Worm (Caenorhabditis elegans) whole organism, young adult: ENCODE results near the gene ZC155.2.

ENCODE experiments used
- B0035.1 ChIP-seq: sonication (generic microtip); optimal IDR thresholded peaks from 2 replicates; lab custom pipeline; 2016; ENCODE audit warnings: missing genetic modification characterization, mild to moderate bottlenecking, missing compliant biosample characterization, missing genotype, missing genetic modification reagents
- D2030.7 ChIP-seq: fragments of 200-800 bp; sonication (Bioruptor generic); IDR thresholded peaks from 2 replicates; pipeline ENCODE4 v1.3.6; 2022; ENCODE audit warnings: missing genetic modification reagents, missing genetic modification characterization, missing compliant biosample characterization
- F22D6.2 ChIP-seq: sonication (generic microtip); optimal IDR thresholded peaks from 2 replicates; lab custom pipeline; 2016; ENCODE audit warnings: mild to moderate bottlenecking, missing genetic modification characterization, missing compliant biosample characterization
- F33H1.4 ChIP-seq: fragments of 200-800 bp; sonication (Bioruptor generic); IDR thresholded peaks from 2 replicates; pipeline ENCODE4 v1.3.6; 2022; ENCODE audit warnings: missing genetic modification reagents, missing genetic modification characterization, missing compliant biosample characterization
- F52B5.7 ChIP-seq: sonication (generic microtip); optimal IDR thresholded peaks from 2 replicates; lab custom pipeline; 2016; ENCODE audit warnings: mild to moderate bottlenecking, missing genetic modification characterization, missing compliant biosample characterization
- Y56A3A.18 ChIP-seq: fragments of 200-800 bp; sonication (Bioruptor generic); IDR thresholded peaks from 2 replicates; pipeline ENCODE4 v1.3.6; 2022; ENCODE audit warnings: missing genetic modification reagents, missing genetic modification characterization, missing compliant biosample characterization
- akir-1 ChIP-seq: fragments of 200-800 bp; sonication (Bioruptor generic); optimal IDR thresholded peaks from 2 replicates; lab custom pipeline; 2018; ENCODE audit warnings: mild to moderate bottlenecking, missing genetic modification characterization, moderate library complexity, missing compliant biosample characterization
- ama-1 ChIP-seq, 3 experiments: fragments of 150-350 bp in 1 of 3; sonication (generic microtip) in 2 of 3; optimal IDR thresholded peaks; 2 replicates each; lab custom pipeline; 2014 to 2018; ENCODE audit warnings: missing biosample characterization in 2 of 3, missing genetic modification characterization in 2 of 3, missing genetic modification reagents in 2 of 3
- aptf-3 ChIP-seq: fragments of 200-800 bp; sonication (Bioruptor generic); IDR thresholded peaks from 2 replicates; pipeline ENCODE4 v1.3.6; 2022; ENCODE audit warnings: missing genetic modification characterization, missing compliant biosample characterization
- atf-7 ChIP-seq: sonication (generic microtip); optimal IDR thresholded peaks from 2 replicates; lab custom pipeline; 2017; ENCODE audit warnings: mild to moderate bottlenecking, missing genetic modification characterization, missing compliant biosample characterization
- attf-3 ChIP-seq: fragments of 200-800 bp; sonication (Bioruptor generic); conservative IDR thresholded peaks from 2 replicates; pipeline ENCODE4 v1.3.6; 2022; ENCODE audit warnings: missing genetic modification reagents, missing genetic modification characterization, missing compliant biosample characterization
- attf-5 ChIP-seq: fragments of 200-800 bp; sonication (Bioruptor generic); optimal IDR thresholded peaks from 2 replicates; lab custom pipeline; 2018; ENCODE audit warnings: mild to moderate bottlenecking, missing genetic modification characterization, missing compliant biosample characterization
- cebp-2 ChIP-seq: fragments of 200-800 bp; sonication (Bioruptor generic); IDR thresholded peaks from 2 replicates; pipeline ENCODE4 v1.3.6; 2022; ENCODE audit warnings: missing genetic modification characterization, missing compliant biosample characterization
- ceh-100 ChIP-seq: fragments of 200-800 bp; sonication (Bioruptor generic); IDR thresholded peaks from 2 replicates; pipeline ENCODE4 v1.3.6; 2022; ENCODE audit warnings: missing genetic modification reagents, missing genetic modification characterization, missing compliant biosample characterization
- ceh-91 ChIP-seq: fragments of 200-800 bp; sonication (Bioruptor generic); IDR thresholded peaks from 2 replicates; pipeline ENCODE4 v1.3.6; 2022; ENCODE audit warnings: missing genetic modification reagents, missing genetic modification characterization, missing compliant biosample characterization
- chd-7 ChIP-seq: sonication (generic microtip); optimal IDR thresholded peaks from 2 replicates; lab custom pipeline; 2016; ENCODE audit warnings: mild to moderate bottlenecking, missing genetic modification characterization, moderate library complexity, missing compliant biosample characterization
- dox-1 ChIP-seq: fragments of 200-800 bp; sonication (Bioruptor generic); IDR thresholded peaks from 2 replicates; pipeline ENCODE4 v1.3.6; 2022; ENCODE audit warnings: missing genetic modification reagents, missing genetic modification characterization, missing compliant biosample characterization
- dpl-1 ChIP-seq: fragments of 150-350 bp; optimal IDR thresholded peaks from 2 replicates; lab custom pipeline; 2014; ENCODE audit warnings: missing biosample characterization, missing genetic modification reagents, missing genetic modification characterization
- efl-1 ChIP-seq: fragments of 150-350 bp; optimal IDR thresholded peaks from 2 replicates; lab custom pipeline; 2014; ENCODE audit warnings: missing biosample characterization, missing genetic modification reagents, missing genetic modification characterization
- ets-4 ChIP-seq: fragments of 200-800 bp; sonication (Bioruptor generic); optimal IDR thresholded peaks from 2 replicates; lab custom pipeline; 2018; ENCODE audit warnings: mild to moderate bottlenecking, missing genetic modification characterization, missing compliant biosample characterization
- hlh-12 ChIP-seq: sonication (generic microtip); optimal IDR thresholded peaks from 2 replicates; lab custom pipeline; 2016; ENCODE audit warnings: missing genetic modification characterization, missing compliant biosample characterization
- hmg-20 ChIP-seq: fragments of 200-800 bp; sonication (Bioruptor generic); IDR thresholded peaks from 2 replicates; pipeline ENCODE4 v1.3.6; 2022; ENCODE audit warnings: missing genetic modification reagents, missing genetic modification characterization, missing compliant biosample characterization
- hsf-1 ChIP-seq: fragments of 200-800 bp; sonication (Bioruptor generic); IDR thresholded peaks from 2 replicates; pipeline ENCODE4 v1.3.6; 2022; ENCODE audit warnings: missing genetic modification reagents, missing genetic modification characterization, missing compliant biosample characterization
- lin-26 ChIP-seq: fragments of 200-800 bp; sonication (Bioruptor generic); IDR thresholded peaks from 2 replicates; pipeline ENCODE4 v1.3.6; 2022; ENCODE audit warnings: missing genetic modification reagents, missing genetic modification characterization, missing compliant biosample characterization
- lin-54 ChIP-seq: fragments of 200-800 bp; sonication (Bioruptor generic); optimal IDR thresholded peaks from 2 replicates; lab custom pipeline; 2018; ENCODE audit warnings: mild to moderate bottlenecking, missing genetic modification characterization, missing compliant biosample characterization
- lir-1 ChIP-seq: fragments of 200-800 bp; sonication (Bioruptor generic); conservative IDR thresholded peaks from 2 replicates; pipeline ENCODE4 v1.3.6; 2022; ENCODE audit warnings: missing genetic modification reagents, missing genetic modification characterization, missing compliant biosample characterization
- lsl-1 ChIP-seq: fragments of 200-800 bp; sonication (Bioruptor generic); optimal IDR thresholded peaks from 2 replicates; lab custom pipeline; 2018; ENCODE audit warnings: mild to moderate bottlenecking, missing genetic modification characterization, moderate library complexity, missing compliant biosample characterization
- madf-6 ChIP-seq: fragments of 200-800 bp; sonication (Bioruptor generic); IDR thresholded peaks from 2 replicates; pipeline ENCODE4 v1.3.6; 2022; ENCODE audit warnings: missing genetic modification reagents, missing genetic modification characterization, missing compliant biosample characterization
- madf-8 ChIP-seq: fragments of 200-800 bp; sonication (Bioruptor generic); conservative IDR thresholded peaks from 2 replicates; pipeline ENCODE4 v1.3.6; 2022; ENCODE audit warnings: missing genetic modification reagents, missing genetic modification characterization, missing compliant biosample characterization
- mcd-1 ChIP-seq: fragments of 200-800 bp; sonication (Bioruptor generic); IDR thresholded peaks from 2 replicates; pipeline ENCODE4 v1.3.6; 2022; ENCODE audit warnings: missing genetic modification reagents, missing genetic modification characterization, missing compliant biosample characterization
- mxl-1 ChIP-seq: sonication (generic microtip); optimal IDR thresholded peaks from 2 replicates; lab custom pipeline; 2016; ENCODE audit warnings: missing genetic modification characterization, missing compliant biosample characterization
- nhr-179 ChIP-seq: sonication (generic microtip); optimal IDR thresholded peaks from 2 replicates; lab custom pipeline; 2016; ENCODE audit warnings: mild to moderate bottlenecking, missing genetic modification characterization, missing compliant biosample characterization
- nhr-27 ChIP-seq: fragments of 200-800 bp; sonication (Bioruptor generic); optimal IDR thresholded peaks from 2 replicates; lab custom pipeline; 2018; ENCODE audit warnings: mild to moderate bottlenecking, missing genetic modification characterization, moderate library complexity, missing compliant biosample characterization
- nhr-80 ChIP-seq: sonication (generic microtip); optimal IDR thresholded peaks from 2 replicates; lab custom pipeline; 2016; ENCODE audit warnings: missing genetic modification characterization, missing compliant biosample characterization
- pbrm-1 ChIP-seq: fragments of 200-800 bp; sonication (Bioruptor generic); IDR thresholded peaks from 2 replicates; pipeline ENCODE4 v1.3.6; 2022; ENCODE audit warnings: missing genetic modification reagents, missing genetic modification characterization, missing compliant biosample characterization
- rpc-1 ChIP-seq, 2 experiments: fragments of 150-350 bp in 1 of 2; sonication (generic microtip) in 1 of 2; optimal IDR thresholded peaks; 2 replicates each; lab custom pipeline; 2014 to 2018; ENCODE audit warnings: missing biosample characterization in 1 of 2, missing genetic modification characterization in 1 of 2, missing genetic modification reagents in 1 of 2, missing genotype in 1 of 2
- sea-2 ChIP-seq: fragments of 200-800 bp; sonication (Bioruptor generic); IDR thresholded peaks from 2 replicates; pipeline ENCODE4 v1.3.6; 2022; ENCODE audit warnings: missing genetic modification characterization, missing compliant biosample characterization
- snpc-1.1 ChIP-seq: sonication (generic microtip); optimal IDR thresholded peaks from 2 replicates; lab custom pipeline; 2017; ENCODE audit warnings: missing genetic modification characterization, mild to moderate bottlenecking, missing compliant biosample characterization, antibody characterized with exemption, moderate library complexity, missing genotype, missing genetic modification reagents; ENCODE audit not compliant: insufficient read depth
- snpc-1.3 ChIP-seq: sonication (generic microtip); optimal IDR thresholded peaks from 2 replicates; lab custom pipeline; 2017; ENCODE audit warnings: missing genetic modification characterization, mild to moderate bottlenecking, missing compliant biosample characterization, antibody characterized with exemption, moderate library complexity, missing genotype, missing genetic modification reagents; ENCODE audit not compliant: insufficient read depth
- snpc-3.4 ChIP-seq: sonication (generic microtip); optimal IDR thresholded peaks from 2 replicates; lab custom pipeline; 2017; ENCODE audit warnings: missing genetic modification characterization, mild to moderate bottlenecking, missing compliant biosample characterization, antibody characterized with exemption, moderate library complexity, missing genotype, missing genetic modification reagents
- unc-130 ChIP-seq: sonication (generic microtip); optimal IDR thresholded peaks from 2 replicates; lab custom pipeline; 2016; ENCODE audit warnings: missing genetic modification reagents, missing genetic modification characterization, missing compliant biosample characterization
- xnd-1 ChIP-seq: sonication (generic microtip); optimal IDR thresholded peaks from 2 replicates; lab custom pipeline; 2016; ENCODE audit warnings: missing genotype, missing genetic modification reagents, missing genetic modification characterization, missing compliant biosample characterization
- zim-3 ChIP-seq: sonication (generic microtip); optimal IDR thresholded peaks from 2 replicates; lab custom pipeline; 2017; ENCODE audit warnings: mild to moderate bottlenecking, missing genetic modification characterization, moderate library complexity, missing compliant biosample characterization
- ztf-22 ChIP-seq: fragments of 200-800 bp; sonication (Bioruptor generic); optimal IDR thresholded peaks from 2 replicates; lab custom pipeline; 2018; ENCODE audit warnings: mild to moderate bottlenecking, missing genetic modification characterization, moderate library complexity, missing compliant biosample characterization
- ztf-6 ChIP-seq: fragments of 200-800 bp; sonication (Bioruptor generic); IDR thresholded peaks from 2 replicates; pipeline ENCODE4 v1.3.6; 2022; ENCODE audit warnings: missing genetic modification reagents, missing genetic modification characterization, missing compliant biosample characterization

Gene ZC155.2

DNA sequence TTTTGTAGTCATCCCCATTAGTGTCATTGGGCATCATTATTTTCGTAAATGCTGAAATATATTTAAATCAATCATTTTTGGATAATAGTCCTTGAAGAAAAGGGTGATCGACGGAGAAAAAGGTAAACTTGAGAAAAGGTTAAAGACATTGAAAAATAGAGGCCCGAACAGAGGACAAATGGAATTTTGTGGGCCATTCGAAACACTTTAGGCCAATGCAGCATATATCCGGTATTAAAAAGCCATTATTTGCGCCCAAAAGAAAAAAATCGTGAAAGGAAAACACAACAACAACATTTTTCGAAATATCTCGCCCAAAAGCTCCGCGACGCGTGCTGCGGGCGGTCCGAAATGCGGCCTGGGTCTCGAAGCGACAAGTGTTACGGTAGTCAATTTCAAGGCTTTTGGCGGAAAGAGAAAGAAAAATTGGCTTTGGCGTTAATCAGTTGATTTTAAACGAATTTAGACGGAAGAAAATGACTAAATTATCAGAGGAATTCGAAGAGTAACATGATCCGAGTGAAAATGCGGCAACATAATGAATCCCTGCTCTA is 11.8 kb upstream of the ZC155.2 start, which contains the start of gene morc-1:
Gene morc-1 (minus strand): TSS at position 51 of the 554 bp plus-strand sequence.
- TF ChIP-seq lsl-1 (GFP tag; lab: Kevin White, UChicago) (peak; percentile 69), ceh-91 (GFP tag; lab: Robert Waterston, UW) (0 out of 2 replicates have a peak, but pooled peaks have one; percentile 30), F33H1.4 (GFP tag; lab: Robert Waterston, UW) (peak; percentile 62; the same call in 1 of the 2 replicates), efl-1 (GFP tag; lab: Kevin White, UChicago) (peak; percentile 11), madf-6 (peak; percentile 55; the same call in 1 of the 2 replicates), snpc-1.1 (tag; lab: Kevin White, UChicago) (no peak), snpc-3.4 (tag; lab: Kevin White, UChicago) (peak; percentile 2), nhr-27 (tag; lab: Kevin White, UChicago) (no peak)
- TF ChIP-seq, all 124 proteins: peak for 6

ce11 chrIII:5208992-5209391 is 9.8 kb upstream of the ZC155.2 start, which contains the start of gene syx-16:
Gene syx-16, minus strand, starts transcription at chrIII:5209109.
- TF ChIP-seq hlh-12 (tag; lab: Kevin White, UChicago) (no peak), F22D6.2 (no peak), D2030.7 (GFP tag; lab: Robert Waterston, UW) (peak; percentile 35; the same call in 1 of the 2 replicates), attf-3 (no peak), ztf-6 (GFP tag; lab: Robert Waterston, UW) (no peak), F52B5.7 (tag; lab: Kevin White, UChicago) (no peak), ztf-22 (GFP tag; lab: Kevin White, UChicago) (no peak), snpc-1.3 (no peak), ceh-100 (no peak), chd-7 (tag; lab: Kevin White, UChicago) (no peak), hsf-1 (GFP tag; lab: Robert Waterston, UW) (no peak), nhr-80 (tag; lab: Kevin White, UChicago) (no peak), hmg-20 (GFP tag; lab: Robert Waterston, UW) (no peak), unc-130 (GFP tag; lab: Kevin White, UChicago) (no peak), nhr-179 (tag; lab: Kevin White, UChicago) (no peak), lin-26 (GFP tag; lab: Robert Waterston, UW) (no peak), zim-3 (no peak), madf-8 (GFP tag; lab: Robert Waterston, UW) (peak; percentile 90), attf-5 (GFP tag; lab: Kevin White, UChicago) (no peak), dox-1 (GFP tag; lab: Robert Waterston, UW) (peak; percentile 27; the same call in 1 of the 2 replicates), atf-7 (tag; lab: Kevin White, UChicago) (no peak), ceh-91 (GFP tag; lab: Robert Waterston, UW) (no peak), Y56A3A.18 (GFP tag; lab: Robert Waterston, UW) (no peak), akir-1 (GFP tag; lab: Kevin White, UChicago) (no peak), rpc-1 (optimal IDR thresholded peaks at IDR 0.05; lab: Kevin White, UChicago) (no peak), rpc-1 (tag; optimal IDR thresholded peaks at IDR 0.05; lab: Kevin White, UChicago) (no peak), sea-2 (GFP tag; lab: Robert Waterston, UW) (no peak), ama-1 (optimal IDR thresholded peaks at IDR 0.05; lab: Kevin White, UChicago) (no peak), ama-1 (GFP tag; optimal IDR thresholded peaks at IDR 0.05; lab: Kevin White, UChicago) (no peak), nhr-27 (tag; lab: Kevin White, UChicago) (no peak), lir-1 (GFP tag; lab: Robert Waterston, UW) (no peak), aptf-3 (no peak), dpl-1 (no peak), pbrm-1 (GFP tag; lab: Robert Waterston, UW) (no peak), cebp-2 (GFP tag; lab: Robert Waterston, UW) (no peak), B0035.1 (tag; lab: Kevin White, UChicago) (no peak), mxl-1 (tag; lab: Kevin White, UChicago) (no peak), xnd-1 (tag; lab: Kevin White, UChicago) (peak; percentile 82), F33H1.4 (GFP tag; lab: Robert Waterston, UW) (peak; percentile 75), mcd-1 (GFP tag; lab: Robert Waterston, UW) (no peak), lsl-1 (GFP tag; lab: Kevin White, UChicago) (peak; percentile 83), ets-4 (GFP tag; lab: Kevin White, UChicago) (no peak), lin-54 (GFP tag; lab: Kevin White, UChicago) (peak; percentile 33), madf-6 (peak; percentile 93)
